Worm (Caenorhabditis elegans) whole organism, L1 larva: ENCODE data around the gene uda-1.

Experiments
- elt-3 ChIP-seq, 6 experiments: fragments of 150-350 bp in 1 of 6; sonication (generic microtip); optimal IDR thresholded peaks; 2 replicates each; lab custom pipeline; 2017 to 2018; ENCODE audit warnings: missing biosample characterization in 6 of 6, missing genetic modification characterization in 6 of 6, inconsistent platforms in 1 of 6
- ets-5 ChIP-seq: fragments of 200-800 bp; sonication (Bioruptor generic); IDR thresholded peaks from 2 replicates; pipeline ENCODE4 v1.3.6; 2022; ENCODE audit warnings: missing genetic modification characterization, missing compliant biosample characterization
- mdl-1 ChIP-seq, 2 experiments: fragments of 150-350 bp; optimal IDR thresholded peaks; 2 replicates each; lab custom pipeline; 2014 to 2017; ENCODE audit warnings: missing biosample characterization in 2 of 2, missing genetic modification characterization in 2 of 2, inconsistent platforms in 1 of 2
- nhr-84 ChIP-seq: sonication (generic microtip); optimal IDR thresholded peaks from 2 replicates; lab custom pipeline; 2017; ENCODE audit warnings: missing biosample characterization, missing genetic modification characterization

ce11 chrV:9974264-9974663 lies 30.3 kb upstream of the uda-1 start:
- no peak for TF ChIP-seq mdl-1 (tag; optimal IDR thresholded peaks at IDR 0.05; lab: Kevin White, UChicago)
- no peak for TF ChIP-seq ets-5 (GFP tag; lab: Robert Waterston, UW)
- no peak for TF ChIP-seq elt-3 (tag; optimal IDR thresholded peaks at IDR 0.05; lab: Kevin White, UChicago)
- TF ChIP-seq nhr-84: no peak
